Fruit fly (Drosophila melanogaster) whole organism, embryonic: ENCODE measurements around the gene CG13833.

Experiments
- Asciz ChIP-seq: fragments of 200-800 bp; sonication (Bioruptor generic); optimal IDR thresholded peaks from 2 replicates; lab custom pipeline; 2017; ENCODE audit warnings: missing biosample characterization, mild to moderate bottlenecking, missing genetic modification characterization, missing genetic modification reagents
- CG10543 ChIP-seq: fragments of 200-800 bp; sonication (Bioruptor generic); optimal IDR thresholded peaks from 3 replicates; lab custom pipeline; 2017; ENCODE audit warnings: missing biosample characterization, mild to moderate bottlenecking, missing genetic modification characterization, moderate library complexity
- CG11723 ChIP-seq: fragments of 200-800 bp; sonication (Bioruptor generic); optimal IDR thresholded peaks from 2 replicates; lab custom pipeline; 2017; ENCODE audit warnings: missing biosample characterization, mild to moderate bottlenecking, missing genetic modification characterization
- CG13624 ChIP-seq: fragments of 200-800 bp; sonication (Bioruptor generic); optimal IDR thresholded peaks from 2 replicates; lab custom pipeline; 2016; ENCODE audit warnings: missing biosample characterization, missing genetic modification characterization
- CG14860 ChIP-seq: fragments of 200-800 bp; sonication (Bioruptor generic); IDR thresholded peaks from 3 replicates; pipeline ENCODE4 v1.3.6; 2022; ENCODE audit warnings: missing biosample characterization, missing genetic modification characterization; ENCODE audit not compliant: partially characterized antibody
- CG15269 ChIP-seq: fragments of 200-800 bp; sonication (Bioruptor generic); optimal IDR thresholded peaks from 2 replicates; lab custom pipeline; 2018; ENCODE audit warnings: missing biosample characterization, mild to moderate bottlenecking, missing genetic modification characterization, moderate library complexity
- CG17359 ChIP-seq: fragments of 200-800 bp; sonication (Bioruptor generic); optimal IDR thresholded peaks from 3 replicates; lab custom pipeline; 2018; ENCODE audit warnings: missing biosample characterization, mild to moderate bottlenecking, missing genetic modification characterization, moderate library complexity
- CG17568 ChIP-seq: fragments of 200-800 bp; sonication (Bioruptor generic); optimal IDR thresholded peaks from 2 replicates; lab custom pipeline; 2018; ENCODE audit warnings: missing biosample characterization, mild to moderate bottlenecking, missing genetic modification characterization, moderate library complexity
- CG18262 ChIP-seq: fragments of 200-800 bp; optimal IDR thresholded peaks from 3 replicates; lab custom pipeline; 2019; ENCODE audit warnings: missing biosample characterization, mild to moderate bottlenecking, missing genetic modification characterization, moderate library complexity
- CG5953 ChIP-seq: fragments of 200-800 bp; sonication (Bioruptor generic); IDR thresholded peaks from 2 replicates; pipeline ENCODE4 v1.3.6; 2022; ENCODE audit warnings: missing biosample characterization, missing genetic modification characterization
- CG6689 ChIP-seq: fragments of 200-800 bp; sonication (Bioruptor generic); IDR thresholded peaks from 2 replicates; pipeline ENCODE4 v1.3.6; 2022; ENCODE audit warnings: missing biosample characterization, missing genetic modification characterization
- CG7963 ChIP-seq: fragments of 200-800 bp; sonication (Bioruptor generic); IDR thresholded peaks from 3 replicates; pipeline ENCODE4 v1.3.6; 2022; ENCODE audit warnings: missing biosample characterization, missing genetic modification characterization; ENCODE audit not compliant: partially characterized antibody
- Dek ChIP-seq: fragments of 200-800 bp; sonication (Bioruptor generic); optimal IDR thresholded peaks from 3 replicates; lab custom pipeline; 2019; ENCODE audit warnings: missing biosample characterization, mild to moderate bottlenecking, missing genetic modification characterization, moderate library complexity
- Ets65A ChIP-seq: fragments of 200-800 bp; sonication (Bioruptor generic); peaks from one replicate; lab custom pipeline; 2016; ENCODE audit warnings: missing biosample characterization, missing genetic modification characterization
- Ets97D ChIP-seq: fragments of 200-800 bp; sonication (Bioruptor generic); optimal IDR thresholded peaks from 3 replicates; lab custom pipeline; 2016; ENCODE audit warnings: missing biosample characterization, missing genetic modification characterization
- HLHmδ ChIP-seq: fragments of 200-800 bp; sonication (Bioruptor generic); optimal IDR thresholded peaks from 2 replicates; lab custom pipeline; 2018; ENCODE audit warnings: missing biosample characterization, mild to moderate bottlenecking, missing genetic modification characterization, moderate library complexity
- Hey ChIP-seq: fragments of 200-800 bp; sonication (Bioruptor generic); optimal IDR thresholded peaks from 3 replicates; lab custom pipeline; 2018; ENCODE audit warnings: missing biosample characterization, mild to moderate bottlenecking, missing genetic modification characterization
- Hsf ChIP-seq: fragments of 200-800 bp; sonication (Bioruptor generic); optimal IDR thresholded peaks from 3 replicates; lab custom pipeline; 2016; ENCODE audit warnings: missing biosample characterization, missing genetic modification characterization
- Meics ChIP-seq: fragments of 200-800 bp; sonication (Bioruptor generic); optimal IDR thresholded peaks from 2 replicates; lab custom pipeline; 2017; ENCODE audit warnings: missing biosample characterization, mild to moderate bottlenecking, missing genetic modification characterization
- Myb ChIP-seq: fragments of 200-800 bp; sonication (Bioruptor generic); optimal IDR thresholded peaks from 2 replicates; lab custom pipeline; 2016; ENCODE audit warnings: missing biosample characterization, missing genetic modification characterization
- NfI ChIP-seq: fragments of 200-800 bp; sonication (Bioruptor generic); optimal IDR thresholded peaks from 3 replicates; lab custom pipeline; 2018; ENCODE audit warnings: missing biosample characterization, mild to moderate bottlenecking, missing genetic modification characterization, moderate library complexity
- Six4 ChIP-seq: fragments of 200-800 bp; sonication (Bioruptor generic); optimal IDR thresholded peaks from 2 replicates; lab custom pipeline; 2016; ENCODE audit warnings: missing biosample characterization, missing genetic modification characterization
- ab ChIP-seq: fragments of 200-800 bp; sonication (Bioruptor generic); optimal IDR thresholded peaks from 2 replicates; lab custom pipeline; 2016; ENCODE audit warnings: missing biosample characterization, missing genetic modification characterization
- amos ChIP-seq: fragments of 200-800 bp; sonication (Bioruptor generic); IDR thresholded peaks from 2 replicates; pipeline ENCODE4 v1.3.6; 2022; ENCODE audit warnings: missing biosample characterization, missing genetic modification characterization; ENCODE audit not compliant: partially characterized antibody
- ap ChIP-seq: fragments of 200-800 bp; sonication (Bioruptor generic); IDR thresholded peaks from 2 replicates; pipeline ENCODE4 v1.3.6; 2022; ENCODE audit warnings: missing biosample characterization, missing genetic modification characterization
- bbx ChIP-seq: fragments of 200-800 bp; sonication (Bioruptor generic); IDR thresholded peaks from 2 replicates; pipeline ENCODE4 v1.3.6; 2022; ENCODE audit warnings: missing biosample characterization, missing genetic modification characterization; ENCODE audit not compliant: partially characterized antibody
- cas ChIP-seq: fragments of 200-800 bp; sonication (Bioruptor generic); IDR thresholded peaks from 2 replicates; pipeline ENCODE4 v1.3.6; 2022; ENCODE audit warnings: missing biosample characterization, missing genetic modification characterization
- corto ChIP-seq: fragments of 200-800 bp; sonication (Bioruptor generic); optimal IDR thresholded peaks from 2 replicates; lab custom pipeline; 2016; ENCODE audit warnings: missing biosample characterization, mild to moderate bottlenecking, missing genetic modification characterization, moderate library complexity
- dan ChIP-seq: fragments of 200-800 bp; sonication (Bioruptor generic); IDR thresholded peaks from 2 replicates; pipeline ENCODE4 v1.3.6; 2022; ENCODE audit warnings: missing biosample characterization, missing genetic modification characterization
- dati ChIP-seq: fragments of 200-800 bp; sonication (Bioruptor generic); IDR thresholded peaks from 2 replicates; pipeline ENCODE4 v1.3.6; 2022; ENCODE audit warnings: missing biosample characterization, missing genetic modification characterization
- dm ChIP-seq: fragments of 200-800 bp; sonication (Bioruptor generic); optimal IDR thresholded peaks from 3 replicates; lab custom pipeline; 2016; ENCODE audit warnings: missing biosample characterization, missing genetic modification characterization
- gsb-n ChIP-seq: fragments of 200-800 bp; sonication (Bioruptor generic); optimal IDR thresholded peaks from 3 replicates; lab custom pipeline; 2018; ENCODE audit warnings: missing biosample characterization, mild to moderate bottlenecking, missing genetic modification characterization
- knrl ChIP-seq: fragments of 200-800 bp; sonication (Bioruptor generic); IDR thresholded peaks from 3 replicates; pipeline ENCODE4 v1.3.6; 2022; ENCODE audit warnings: missing biosample characterization, missing genetic modification characterization; ENCODE audit not compliant: partially characterized antibody
- lbe ChIP-seq: fragments of 200-800 bp; sonication (Bioruptor generic); optimal IDR thresholded peaks from 2 replicates; lab custom pipeline; 2016; ENCODE audit warnings: missing biosample characterization, mild to moderate bottlenecking, missing genetic modification characterization
- lola ChIP-seq, 3 experiments: fragments of >200 bp in 2 of 3; fragments of 200-800 bp in 1 of 3; sonication (Bioruptor generic) in 1 of 3; optimal IDR thresholded peaks; 2 replicates each; lab custom pipeline; 2017 to 2019; ENCODE audit warnings: missing biosample characterization in 3 of 3, missing genetic modification characterization in 3 of 3, mild to moderate bottlenecking in 1 of 3, moderate library complexity in 1 of 3
- luna ChIP-seq: fragments of 200-800 bp; sonication (Bioruptor generic); optimal IDR thresholded peaks from 2 replicates; lab custom pipeline; 2016; ENCODE audit warnings: missing biosample characterization, missing genetic modification characterization
- mirr ChIP-seq: fragments of 200-800 bp; sonication (Bioruptor generic); optimal IDR thresholded peaks from 3 replicates; lab custom pipeline; 2018; ENCODE audit warnings: missing biosample characterization, mild to moderate bottlenecking, missing genetic modification characterization
- odd ChIP-seq: fragments of 200-800 bp; sonication (Bioruptor generic); optimal IDR thresholded peaks from 2 replicates; lab custom pipeline; 2017; ENCODE audit warnings: missing biosample characterization, mild to moderate bottlenecking, missing genetic modification characterization
- phol ChIP-seq: fragments of 200-800 bp; sonication (Bioruptor generic); optimal IDR thresholded peaks from 3 replicates; lab custom pipeline; 2018; ENCODE audit warnings: missing biosample characterization, mild to moderate bottlenecking, missing genetic modification characterization, moderate library complexity
- pita ChIP-seq: fragments of 200-800 bp; sonication (Bioruptor generic); optimal IDR thresholded peaks from 2 replicates; lab custom pipeline; 2017; ENCODE audit warnings: missing biosample characterization, mild to moderate bottlenecking, missing genetic modification characterization
- prd ChIP-seq, 3 experiments: fragments of >200 bp in 2 of 3; fragments of 200-800 bp in 1 of 3; sonication (Bioruptor generic) in 1 of 3; optimal IDR thresholded peaks in 2 of 3; IDR thresholded peaks in 1 of 3; 2 replicates in 2 of 3; 3 replicates in 1 of 3; pipeline versions ENCODE4 v1.3.6 to Lab custom; 2017 to 2022; ENCODE audit warnings: missing biosample characterization in 1 of 3, missing genetic modification characterization in 1 of 3
- psq ChIP-seq: fragments of 200-800 bp; sonication (Bioruptor generic); optimal IDR thresholded peaks from 2 replicates; lab custom pipeline; 2017; ENCODE audit warnings: missing biosample characterization, missing genetic modification characterization
- pum ChIP-seq: fragments of 200-800 bp; sonication (Bioruptor generic); optimal IDR thresholded peaks from 2 replicates; lab custom pipeline; 2016; ENCODE audit warnings: missing biosample characterization, missing genetic modification characterization
- sd ChIP-seq: fragments of 200-800 bp; sonication (Bioruptor generic); optimal IDR thresholded peaks from 3 replicates; lab custom pipeline; 2018; ENCODE audit warnings: missing biosample characterization, mild to moderate bottlenecking, missing genetic modification characterization, moderate library complexity
- sens-2 ChIP-seq: fragments of 200-800 bp; sonication (Bioruptor generic); IDR thresholded peaks from 2 replicates; pipeline ENCODE4 v1.3.6; 2022; ENCODE audit warnings: missing biosample characterization, missing genetic modification characterization
- sqz ChIP-seq: fragments of 200-800 bp; sonication (Bioruptor generic); optimal IDR thresholded peaks from 3 replicates; lab custom pipeline; 2018; ENCODE audit warnings: missing biosample characterization, mild to moderate bottlenecking, missing genetic modification characterization
- tio ChIP-seq: fragments of 200-800 bp; sonication (Bioruptor generic); optimal IDR thresholded peaks from 2 replicates; lab custom pipeline; 2017; ENCODE audit warnings: missing biosample characterization, missing genetic modification characterization, inconsistent platforms
- usp ChIP-seq: fragments of >200 bp; optimal IDR thresholded peaks from 2 replicates; lab custom pipeline; 2017; ENCODE audit warnings: missing biosample characterization, missing genetic modification characterization
- zfh1 ChIP-seq: fragments of 200-800 bp; sonication (Bioruptor generic); IDR thresholded peaks from 3 replicates; pipeline ENCODE4 v1.3.6; 2022; ENCODE audit warnings: missing biosample characterization, missing genetic modification characterization

The CG13833 gene

dm6 chr3R:23048690-23049118 lies 13.3 kb upstream of the CG13833 start (continued):
- TF ChIP-seq phol (tag; lab: Kevin White, UChicago): peak; percentile 87
- TF ChIP-seq Hey: no peak
- TF ChIP-seq Myb (GFP tag; lab: Kevin White, UChicago): no peak
- no peak for TF ChIP-seq zfh1 (GFP tag; lab: Robert Waterston, UW)
- no peak for TF ChIP-seq luna (GFP tag; lab: Kevin White, UChicago)
- TF ChIP-seq cas (GFP tag; lab: Robert Waterston, UW): no peak
- no peak for TF ChIP-seq CG13624
- no peak for TF ChIP-seq CG7963
- TF ChIP-seq CG18262: peak; percentile 85
- TF ChIP-seq Ets97D (GFP tag; lab: Kevin White, UChicago): peak; percentile 10
- peak; percentile 81 for TF ChIP-seq CG17359 (tag; lab: Kevin White, UChicago)
- TF ChIP-seq dan (GFP tag; lab: Robert Waterston, UW): no peak
- peak; percentile 58 for TF ChIP-seq CG10543 (GFP tag; lab: Kevin White, UChicago)
- peak; percentile 37 for TF ChIP-seq Hsf (GFP tag; lab: Kevin White, UChicago)
- peak; percentile 41; the same call in 1 of the 2 replicates for TF ChIP-seq dati (GFP tag; lab: Robert Waterston, UW)
- TF ChIP-seq usp (GFP tag; lab: Kevin White, UChicago): no peak
- no peak for TF ChIP-seq bbx (GFP tag; lab: Robert Waterston, UW)
- TF ChIP-seq ab (GFP tag; lab: Kevin White, UChicago): no peak
- TF ChIP-seq amos (GFP tag; lab: Robert Waterston, UW): no peak; the same call in 1 of the 2 replicates
- peak; percentile 21 for TF ChIP-seq psq (GFP tag; lab: Kevin White, UChicago)
- TF ChIP-seq sqz (GFP tag; lab: Kevin White, UChicago): peak; percentile 46
- TF ChIP-seq ap: peak; percentile 53; the same call in 1 of the 2 replicates
- peak; percentile 73 for TF ChIP-seq CG6689
- peak; percentile 74 for TF ChIP-seq Six4 (GFP tag; lab: Kevin White, UChicago)
- peak; percentile 6; the same call in 1 of the 2 replicates for TF ChIP-seq sens-2 (GFP tag; lab: Robert Waterston, UW)
- peak; percentile 42 for TF ChIP-seq pum (GFP tag; lab: Kevin White, UChicago)
- peak; percentile 69 for TF ChIP-seq NfI (GFP tag; lab: Kevin White, UChicago)
- peak; percentile 85 for TF ChIP-seq CG15269 (tag; lab: Kevin White, UChicago)
- peak; percentile 84 for TF ChIP-seq Asciz (GFP tag; lab: Kevin White, UChicago)
- peak; percentile 33 for TF ChIP-seq lbe
- TF ChIP-seq odd (GFP tag; lab: Kevin White, UChicago): peak; percentile 63
- TF ChIP-seq CG14860 (GFP tag; lab: Robert Waterston, UW): no peak
- peak; percentile 63 for TF ChIP-seq CG11723 (GFP tag; lab: Kevin White, UChicago)
- no peak for TF ChIP-seq pita (GFP tag; lab: Kevin White, UChicago)
- TF ChIP-seq sd (tag; lab: Kevin White, UChicago): peak; percentile 42
- peak in 1 of 3 experiments; percentile 56 for TF ChIP-seq lola (GFP tag; optimal IDR thresholded peaks at IDR 0.05; lab: Kevin White, UChicago)
- no peak for TF ChIP-seq HLHmδ (GFP tag; lab: Kevin White, UChicago)
- TF ChIP-seq mirr (GFP tag; lab: Kevin White, UChicago): no peak
- peak; percentile 95 for TF ChIP-seq Ets65A (GFP tag; lab: Kevin White, UChicago)
- no peak for TF ChIP-seq prd (optimal IDR thresholded peaks at IDR 0.05; lab: Kevin White, UChicago)
- TF ChIP-seq prd (GFP tag; IDR thresholded peaks at IDR 0.05; lab: Robert Waterston, UW): peak; percentile 75
- no peak for TF ChIP-seq knrl
- peak; percentile 63 for TF ChIP-seq Dek (tag; lab: Kevin White, UChicago)
- TF ChIP-seq dm (GFP tag; lab: Kevin White, UChicago): peak; percentile 18
- TF ChIP-seq gsb-n (tag; lab: Kevin White, UChicago): peak; percentile 42
- TF ChIP-seq CG5953 (GFP tag; lab: Robert Waterston, UW): peak; percentile 5; the same call in 1 of the 2 replicates
- TF ChIP-seq Meics (GFP tag; lab: Kevin White, UChicago): peak; percentile 72
- peak; percentile 41 for TF ChIP-seq CG17568 (GFP tag; lab: Kevin White, UChicago)
- no peak for TF ChIP-seq corto (GFP tag; lab: Kevin White, UChicago)
- TF ChIP-seq tio (GFP tag; lab: Kevin White, UChicago): peak; percentile 58
